Fruit fly (Drosophila melanogaster) whole organism, wandering third instar larva: ENCODE results near the gene witty.
A peak's percentile ranks its signal among the peaks of the same experiment; 100 is the strongest.

Experiments
- CG32264 ChIP-seq: fragments of 200-800 bp; sonication (Bioruptor generic); optimal IDR thresholded peaks from 2 replicates; lab custom pipeline; 2016; ENCODE audit warnings: missing biosample characterization, missing genetic modification characterization
- HLH106 ChIP-seq: fragments of 200-800 bp; optimal IDR thresholded peaks from 3 replicates; lab custom pipeline; 2019; ENCODE audit warnings: missing biosample characterization, mild to moderate bottlenecking, missing genetic modification characterization, moderate library complexity
- OdsH ChIP-seq: fragments of 200-800 bp; sonication (Bioruptor generic); optimal IDR thresholded peaks from 2 replicates; lab custom pipeline; 2016; ENCODE audit warnings: missing biosample characterization, mild to moderate bottlenecking, missing genetic modification characterization
- Rel ChIP-seq, 2 experiments: fragments of 200-800 bp; sonication (Bioruptor generic) in 1 of 2; optimal IDR thresholded peaks; 2 replicates in 1 of 2; 3 replicates in 1 of 2; lab custom pipeline; 2016 to 2019; ENCODE audit warnings: mild to moderate bottlenecking in 2 of 2, missing biosample characterization in 2 of 2, missing genetic modification characterization in 2 of 2, moderate library complexity in 1 of 2
- Sp1 ChIP-seq: fragments of 200-800 bp; sonication (Bioruptor generic); optimal IDR thresholded peaks from 3 replicates; lab custom pipeline; 2019; ENCODE audit warnings: missing biosample characterization, mild to moderate bottlenecking, missing genetic modification characterization, moderate library complexity
- dl ChIP-seq, 2 experiments: fragments of 175-275, 200-275 bp in 1 of 2; fragments of 200-275 bp in 1 of 2; sonication (Bioruptor generic); optimal IDR thresholded peaks; lab custom pipeline; 2018; ENCODE audit warnings: mild to moderate bottlenecking in 2 of 2, missing biosample characterization in 2 of 2, missing genetic modification characterization in 2 of 2, moderate library complexity in 2 of 2; ENCODE audit not compliant: partially characterized antibody in 2 of 2, insufficient read depth in 1 of 2
- fru ChIP-seq: fragments of 200-800 bp; sonication (Bioruptor generic); optimal IDR thresholded peaks from 3 replicates; lab custom pipeline; 2016; ENCODE audit warnings: missing biosample characterization, mild to moderate bottlenecking, missing genetic modification characterization
- h ChIP-seq: fragments of 200-800 bp; sonication (Bioruptor generic); optimal IDR thresholded peaks from 3 replicates; lab custom pipeline; 2016; ENCODE audit warnings: missing biosample characterization, mild to moderate bottlenecking, missing genetic modification characterization
- jim ChIP-seq: fragments of 175-275, 200-325 bp; sonication (Bioruptor generic); optimal IDR thresholded peaks from 2 replicates; lab custom pipeline; 2016; ENCODE audit warnings: missing biosample characterization, mild to moderate bottlenecking, missing genetic modification characterization
- pan ChIP-seq: fragments of >200 bp; optimal IDR thresholded peaks from 2 replicates; lab custom pipeline; 2017
- psq ChIP-seq: fragments of 200-800 bp; sonication (Bioruptor generic); optimal IDR thresholded peaks from 3 replicates; lab custom pipeline; 2017; ENCODE audit warnings: missing biosample characterization, mild to moderate bottlenecking, missing genetic modification characterization, moderate library complexity
- sage ChIP-seq: fragments of 200-800 bp; sonication (Bioruptor generic); optimal IDR thresholded peaks from 2 replicates; lab custom pipeline; 2016; ENCODE audit warnings: missing biosample characterization, mild to moderate bottlenecking, missing genetic modification characterization
- tai ChIP-seq: sonication (Bioruptor generic); optimal IDR thresholded peaks from 2 replicates; lab custom pipeline; 2016; ENCODE audit warnings: missing biosample characterization, missing genetic modification characterization
- usp ChIP-seq: fragments of >200 bp; optimal IDR thresholded peaks from 2 replicates; lab custom pipeline; 2017; ENCODE audit warnings: missing biosample characterization, missing genetic modification characterization

- TF ChIP-seq tai, result no peak
- no peak for TF ChIP-seq usp
- TF ChIP-seq fru (GFP tag; lab: Kevin White, UChicago), result peak; percentile 6
- no peak for TF ChIP-seq pan (lab: Kevin White, UChicago)
- TF ChIP-seq OdsH (GFP tag; lab: Kevin White, UChicago), result no peak
- TF ChIP-seq Rel (GFP tag; optimal IDR thresholded peaks at IDR 0.05; lab: Kevin White, UChicago), result no peak
- no peak for TF ChIP-seq Rel (tag; optimal IDR thresholded peaks at IDR 0.05; lab: Kevin White, UChicago)
- TF ChIP-seq psq (GFP tag; lab: Kevin White, UChicago), result no peak
- no peak for TF ChIP-seq sage
- TF ChIP-seq Sp1 (GFP tag; lab: Kevin White, UChicago), result no peak
- TF ChIP-seq dl (GFP tag; optimal IDR thresholded peaks at IDR 0.05; lab: Kevin White, UChicago; ENCODE audit: insufficient read depth in 1 of 2, partially characterized antibody in 2 of 2), result no peak
- no peak for TF ChIP-seq jim (GFP tag; lab: Kevin White, UChicago)
- TF ChIP-seq HLH106 (tag; lab: Kevin White, UChicago), result no peak
- TF ChIP-seq h (GFP tag; lab: Kevin White, UChicago), result no peak
- no peak for TF ChIP-seq CG32264 (GFP tag; lab: Kevin White, UChicago)
Measured at dm6 chr2L:8293449-8293848, 44.6 kb upstream of the witty start.
